Fruit fly (Drosophila melanogaster) whole organism, pupa: ENCODE results near the gene lmgA.

Experiments used
- CG10348 ChIP-seq: fragments of 200-800 bp; sonication (Bioruptor generic); IDR thresholded peaks from 2 replicates; pipeline ENCODE4 v1.3.6; 2022; ENCODE audit warnings: missing biosample characterization, missing genetic modification characterization
- CG12605 ChIP-seq: fragments of 200-800 bp; sonication (Bioruptor generic); IDR thresholded peaks from 2 replicates; pipeline ENCODE4 v1.3.6; 2022; ENCODE audit warnings: missing biosample characterization, missing genetic modification characterization
- CG13204 ChIP-seq: fragments of 200-800 bp; sonication (Bioruptor generic); optimal IDR thresholded peaks from 2 replicates; lab custom pipeline; 2018; ENCODE audit warnings: missing biosample characterization, mild to moderate bottlenecking, missing genetic modification characterization, moderate library complexity
- CG14655 ChIP-seq: fragments of 200-800 bp; sonication (Bioruptor generic); optimal IDR thresholded peaks from 3 replicates; lab custom pipeline; 2017; ENCODE audit warnings: mild to moderate bottlenecking, missing biosample characterization, missing genetic modification reagents, missing genetic modification characterization
- CG15710 ChIP-seq: fragments of 200-800 bp; sonication (Bioruptor generic); optimal IDR thresholded peaks from 2 replicates; lab custom pipeline; 2018; ENCODE audit warnings: missing biosample characterization, mild to moderate bottlenecking, missing genetic modification characterization, moderate library complexity
- CG17806 ChIP-seq: fragments of 200-800 bp; sonication (Bioruptor generic); optimal IDR thresholded peaks from 2 replicates; lab custom pipeline; 2018; ENCODE audit warnings: missing biosample characterization, mild to moderate bottlenecking, missing genetic modification characterization, moderate library complexity
- CG32121 ChIP-seq: fragments of 200-800 bp; sonication (Bioruptor generic); IDR thresholded peaks from 2 replicates; pipeline ENCODE4 v1.3.6; 2022; ENCODE audit warnings: missing biosample characterization, missing genetic modification characterization
- CG34367 ChIP-seq: fragments of 200-800 bp; sonication (Bioruptor generic); optimal IDR thresholded peaks from 2 replicates; lab custom pipeline; 2018; ENCODE audit warnings: missing biosample characterization, mild to moderate bottlenecking, missing genetic modification characterization
- CG4496 ChIP-seq: fragments of 200-800 bp; sonication (Bioruptor generic); IDR thresholded peaks from 3 replicates; pipeline ENCODE4 v1.3.6; 2022; ENCODE audit warnings: missing biosample characterization, missing genetic modification characterization
- CG8159 ChIP-seq: fragments of 200-800 bp; sonication (Bioruptor generic); optimal IDR thresholded peaks from 3 replicates; lab custom pipeline; 2018; ENCODE audit warnings: missing biosample characterization, mild to moderate bottlenecking, missing genetic modification characterization, moderate library complexity
- CG8301 ChIP-seq: fragments of 200-800 bp; sonication (Bioruptor generic); optimal IDR thresholded peaks from 2 replicates; lab custom pipeline; 2018; ENCODE audit warnings: missing biosample characterization, mild to moderate bottlenecking, missing genetic modification characterization
- CG9948 ChIP-seq: fragments of 200-800 bp; sonication (Bioruptor generic); optimal IDR thresholded peaks from 2 replicates; lab custom pipeline; 2018; ENCODE audit warnings: missing biosample characterization, mild to moderate bottlenecking, missing genetic modification characterization, moderate library complexity
- D1 ChIP-seq: fragments of 200-800 bp; sonication (Bioruptor generic); optimal IDR thresholded peaks from 2 replicates; lab custom pipeline; 2018; ENCODE audit warnings: missing biosample characterization, mild to moderate bottlenecking, missing genetic modification characterization, moderate library complexity
- EcR ChIP-seq: fragments of 200-800 bp; sonication (Bioruptor generic); optimal IDR thresholded peaks from 3 replicates; lab custom pipeline; 2019; ENCODE audit warnings: missing biosample characterization, missing genetic modification characterization, mild to moderate bottlenecking, moderate library complexity, missing genetic modification reagents
- Ets98B ChIP-seq: fragments of 200-800 bp; sonication (Bioruptor generic); IDR thresholded peaks from 2 replicates; pipeline ENCODE4 v1.3.6; 2022; ENCODE audit warnings: missing biosample characterization, missing genetic modification characterization
- Pif1A ChIP-seq: fragments of 200-800 bp; sonication (Bioruptor generic); optimal IDR thresholded peaks from 3 replicates; lab custom pipeline; 2016; ENCODE audit warnings: missing biosample characterization, missing genetic modification characterization
- Pif1B ChIP-seq: fragments of 200-800 bp; sonication (Bioruptor generic); optimal IDR thresholded peaks from 3 replicates; lab custom pipeline; 2016; ENCODE audit warnings: missing biosample characterization, missing genetic modification characterization
- Snoo ChIP-seq: fragments of 200-800 bp; sonication (Bioruptor generic); optimal IDR thresholded peaks from 3 replicates; lab custom pipeline; 2017; ENCODE audit warnings: missing biosample characterization, mild to moderate bottlenecking, missing genetic modification characterization, inconsistent platforms
- fd96Ca ChIP-seq: fragments of 200-800 bp; sonication (Bioruptor generic); IDR thresholded peaks from 3 replicates; pipeline ENCODE4 v1.3.6; 2022; ENCODE audit warnings: missing biosample characterization, missing genetic modification characterization
- gl ChIP-seq: fragments of 200-800 bp; sonication (Bioruptor generic); optimal IDR thresholded peaks from 2 replicates; lab custom pipeline; 2018; ENCODE audit warnings: missing biosample characterization, mild to moderate bottlenecking, missing genetic modification characterization
- rn ChIP-seq: fragments of 200-800 bp; sonication (Bioruptor generic); IDR thresholded peaks from 2 replicates; pipeline ENCODE4 v1.3.6; 2022; ENCODE audit warnings: missing biosample characterization, missing genetic modification characterization

lmgA gene

DNA sequence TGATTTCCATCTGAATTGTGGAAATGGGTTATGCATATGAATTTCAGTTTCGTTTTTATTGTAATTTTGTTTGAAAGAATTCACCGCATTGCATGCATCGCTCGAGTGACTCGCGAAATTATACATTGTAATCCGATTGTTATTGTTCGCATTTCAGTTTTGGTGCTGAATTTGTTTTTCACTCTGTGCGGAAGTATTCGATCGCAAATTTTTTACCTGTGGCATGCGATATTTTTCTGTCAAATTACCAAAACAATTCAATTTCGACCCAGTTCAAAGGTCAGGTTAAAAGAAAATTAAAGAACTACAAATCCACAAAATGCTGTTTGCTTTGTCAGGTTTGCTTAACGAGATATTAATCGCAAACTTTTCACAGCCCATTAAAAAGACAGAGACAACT is 4.4 kb upstream of the lmgA start:
- TF ChIP-seq CG4496 (GFP tag; lab: Robert Waterston, UW) (no peak), CG32121 (GFP tag; lab: Robert Waterston, UW) (no peak), CG15710 (tag; lab: Kevin White, UChicago) (no peak), CG8159 (no peak), gl (tag; lab: Kevin White, UChicago) (no peak)

DNA sequence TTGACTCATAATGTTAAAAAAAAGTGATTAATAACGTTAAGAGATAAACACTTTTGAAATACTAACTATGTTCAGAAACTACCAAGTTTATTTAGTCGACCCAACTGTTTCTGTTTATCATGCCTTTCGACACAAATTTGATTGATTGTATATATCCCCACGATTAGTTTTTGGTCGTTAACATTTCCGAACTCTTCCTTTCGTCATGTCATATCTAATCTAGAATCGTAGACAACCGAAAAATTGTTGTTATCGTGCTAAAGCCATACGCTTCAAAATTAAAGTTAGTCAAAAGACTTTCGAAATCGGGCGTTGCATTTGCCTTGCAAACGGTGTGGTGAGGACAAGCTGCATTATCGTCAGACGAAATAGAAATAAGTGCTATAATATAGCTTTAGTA is 1.8 kb upstream of the lmgA start:
- TF ChIP-seq CG9948 (tag; lab: Kevin White, UChicago), result no peak
- TF ChIP-seq fd96Ca (GFP tag; lab: Robert Waterston, UW), result no peak
- TF ChIP-seq CG8159, result no peak
- TF ChIP-seq Pif1B (GFP tag; lab: Kevin White, UChicago), result no peak
- no peak for TF ChIP-seq EcR (GFP tag; lab: Kevin White, UChicago)
- TF ChIP-seq, all 21 proteins: peak for 0

DNA sequence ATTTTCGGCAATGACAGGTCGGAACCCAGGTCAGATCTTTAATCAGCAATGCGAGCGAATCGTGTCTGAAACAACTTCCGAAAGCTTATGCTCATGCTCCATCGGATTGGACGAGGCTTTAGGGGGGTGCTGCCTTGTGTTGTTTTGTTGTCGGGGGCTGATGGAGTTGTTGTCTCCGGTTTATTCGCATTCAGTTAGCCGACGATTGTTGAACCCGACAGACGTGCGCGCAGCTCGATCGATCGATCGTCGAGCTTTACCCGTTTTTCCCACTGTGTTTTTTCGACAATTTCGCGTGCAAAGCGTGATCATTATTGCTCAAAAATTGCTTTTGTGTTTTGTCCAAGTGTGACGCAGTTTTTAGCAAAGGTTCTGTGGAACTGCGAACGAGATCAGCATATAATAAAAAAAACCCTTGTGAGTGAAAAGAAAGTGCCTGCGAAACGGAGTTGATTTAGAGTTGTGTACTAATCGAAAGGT is 573 bp upstream of the lmgA start, which contains the start of gene CG17834:
Gene CG17834, plus strand, starts transcription at position 191 of the 480 bp plus-strand sequence.
- no peak for TF ChIP-seq Pif1A (GFP tag; lab: Kevin White, UChicago)
- peak; percentile 81 for TF ChIP-seq EcR (GFP tag; lab: Kevin White, UChicago)
- TF ChIP-seq Ets98B (GFP tag; lab: Robert Waterston, UW), result peak; percentile 64; the same call in 1 of the 2 replicates
- TF ChIP-seq CG32121 (GFP tag; lab: Robert Waterston, UW), result no peak
- peak; percentile 34 for TF ChIP-seq Snoo (tag; lab: Kevin White, UChicago)
- peak; percentile 49; the same call in 1 of the 3 replicates for TF ChIP-seq CG4496 (GFP tag; lab: Robert Waterston, UW)

DNA sequence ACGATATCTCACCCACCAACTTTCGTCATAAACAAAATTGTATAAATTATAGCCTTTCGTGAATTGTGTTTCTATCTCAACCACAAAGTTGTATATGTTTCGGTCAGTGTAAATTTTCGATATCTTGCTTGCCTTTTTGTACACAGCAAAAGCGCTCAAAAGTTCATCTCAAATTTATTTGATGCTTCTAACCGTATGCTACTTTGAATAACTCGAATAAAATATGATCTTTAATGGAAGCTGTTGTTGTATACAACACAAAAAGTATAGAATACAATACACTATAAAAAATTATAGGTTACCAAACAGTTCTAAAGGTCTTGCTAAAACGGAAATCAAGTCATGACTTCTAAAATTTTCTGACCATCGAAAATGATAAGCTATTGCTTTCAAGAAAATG is 3.4 kb downstream of the lmgA start:
- TF ChIP-seq rn (GFP tag; lab: Robert Waterston, UW) (no peak), CG14655 (no peak), CG15710 (tag; lab: Kevin White, UChicago) (no peak), CG9948 (tag; lab: Kevin White, UChicago) (no peak), CG13204 (GFP tag; lab: Kevin White, UChicago) (no peak), CG12605 (GFP tag; lab: Robert Waterston, UW) (no peak), CG34367 (tag; lab: Kevin White, UChicago) (no peak), EcR (GFP tag; lab: Kevin White, UChicago) (no peak), CG8301 (tag; lab: Kevin White, UChicago) (no peak), Pif1A (GFP tag; lab: Kevin White, UChicago) (no peak)

DNA sequence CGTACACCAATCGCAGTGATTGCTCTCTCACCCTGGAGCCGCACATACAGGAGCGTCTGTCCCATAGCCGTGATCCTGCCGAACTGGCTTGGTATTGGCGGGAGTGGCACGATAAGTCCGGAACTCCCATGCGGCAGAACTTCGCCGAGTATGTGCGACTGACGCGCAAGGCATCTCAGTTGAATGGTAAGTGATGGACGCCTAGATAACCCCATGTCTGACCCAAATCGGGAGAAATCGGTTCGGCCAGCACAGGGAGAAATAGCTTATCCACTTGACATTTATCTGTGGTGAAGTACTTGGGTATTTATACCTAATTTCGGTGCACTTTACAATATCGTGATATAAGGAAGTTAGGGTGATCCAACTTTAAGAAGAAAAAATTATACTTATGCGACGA is 5.6 kb downstream of the lmgA start:
- TF ChIP-seq Ets98B (GFP tag; lab: Robert Waterston, UW) (no peak), D1 (tag; lab: Kevin White, UChicago) (no peak), CG14655 (no peak), CG10348 (GFP tag; lab: Robert Waterston, UW) (no peak), Pif1B (GFP tag; lab: Kevin White, UChicago) (no peak), CG8301 (tag; lab: Kevin White, UChicago) (no peak), CG32121 (GFP tag; lab: Robert Waterston, UW) (no peak), CG15710 (tag; lab: Kevin White, UChicago) (no peak), CG12605 (GFP tag; lab: Robert Waterston, UW) (no peak), Pif1A (GFP tag; lab: Kevin White, UChicago) (no peak), CG4496 (GFP tag; lab: Robert Waterston, UW) (no peak), CG9948 (tag; lab: Kevin White, UChicago) (no peak), EcR (GFP tag; lab: Kevin White, UChicago) (no peak), fd96Ca (GFP tag; lab: Robert Waterston, UW) (no peak), gl (tag; lab: Kevin White, UChicago) (no peak), CG8159 (no peak), rn (GFP tag; lab: Robert Waterston, UW) (no peak), Snoo (tag; lab: Kevin White, UChicago) (no peak), CG34367 (tag; lab: Kevin White, UChicago) (no peak), CG13204 (GFP tag; lab: Kevin White, UChicago) (no peak)

DNA sequence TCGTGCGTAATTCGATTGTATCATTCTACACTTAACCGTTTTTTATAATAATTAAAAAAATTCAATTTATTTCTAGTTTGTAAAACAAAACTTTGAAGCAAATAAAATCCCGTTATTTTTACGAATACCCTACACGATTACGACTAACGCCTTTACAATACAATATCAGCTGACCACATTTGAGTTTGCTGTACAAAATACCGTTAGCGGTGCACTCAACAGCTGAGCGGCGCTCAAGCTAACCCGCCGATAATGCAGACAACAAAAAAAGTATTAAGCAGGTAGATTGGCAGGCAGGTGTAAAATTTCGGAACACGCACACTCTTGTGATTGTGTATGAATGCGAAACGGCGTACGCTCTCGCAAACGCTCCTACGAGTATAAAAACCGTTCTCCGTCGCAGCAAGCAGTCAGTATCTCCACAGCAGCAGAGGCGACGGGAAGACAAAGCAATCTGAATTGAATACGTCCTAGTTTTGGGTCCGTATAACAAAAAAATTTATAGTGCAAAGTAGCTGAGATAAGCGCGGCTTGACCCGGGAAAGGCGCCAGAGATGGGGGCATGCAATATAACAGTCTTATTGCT is 6.6 kb downstream of the lmgA start, which contains the start of gene Acer:
Gene Acer, plus strand, starts transcription at position 210 of the 586 bp plus-strand sequence.
- no peak for TF ChIP-seq CG10348 (GFP tag; lab: Robert Waterston, UW)
- peak; percentile 1 for TF ChIP-seq EcR (GFP tag; lab: Kevin White, UChicago)
- TF ChIP-seq Ets98B (GFP tag; lab: Robert Waterston, UW), result peak; percentile 32; the same call in 1 of the 2 replicates
- TF ChIP-seq CG4496 (GFP tag; lab: Robert Waterston, UW), result 0 out of 3 replicates have a peak, but pooled peaks have one; percentile 19
- TF ChIP-seq CG12605 (GFP tag; lab: Robert Waterston, UW), result 0 out of 2 replicates have a peak, but pooled peaks have one; percentile 46
- no peak for TF ChIP-seq CG17806 (tag; lab: Kevin White, UChicago)
- no peak for TF ChIP-seq Snoo (tag; lab: Kevin White, UChicago)
- no peak for TF ChIP-seq CG8159
- TF ChIP-seq fd96Ca (GFP tag; lab: Robert Waterston, UW), result no peak
- no peak for TF ChIP-seq CG15710 (tag; lab: Kevin White, UChicago)
- TF ChIP-seq CG32121 (GFP tag; lab: Robert Waterston, UW), result 0 out of 2 replicates have a peak, but pooled peaks have one; percentile 16
